Worm (Caenorhabditis elegans): ENCODE data around the gene hip-1.

The hip-1 gene

DNA sequence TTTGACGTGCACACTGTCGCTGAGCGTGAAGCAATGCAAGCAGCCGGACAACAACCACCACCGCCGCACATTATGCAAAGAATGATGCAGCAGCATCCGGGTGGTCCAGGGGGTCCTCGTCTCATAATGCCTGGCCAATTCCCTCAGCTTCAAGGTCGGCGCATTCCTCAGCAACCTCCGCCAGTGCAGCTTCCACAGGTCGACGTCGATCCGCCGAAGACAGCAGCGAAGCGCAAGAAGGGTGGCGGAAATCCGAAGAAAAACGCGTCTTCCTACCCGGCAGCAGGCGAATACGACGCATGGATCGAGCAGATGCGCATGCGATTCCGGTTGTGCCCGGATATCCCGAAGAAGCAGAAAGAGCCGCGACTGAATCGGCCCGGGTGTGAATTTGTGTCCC lies 29.1 kb upstream of the hip-1 start:
- TF ChIP-seq mls-2 (tag; optimal IDR thresholded peaks at IDR 0.05) (no peak), sem-2 (GFP tag; optimal IDR thresholded peaks at IDR 0.05) (peak; percentile 5), lin-32 (GFP tag; optimal IDR thresholded peaks at IDR 0.05) (peak; percentile 7), nhr-237 (tag; optimal IDR thresholded peaks at IDR 0.05) (no peak), hlh-1 (tag; optimal IDR thresholded peaks at IDR 0.05) (no peak), cnd-1 (tag; optimal IDR thresholded peaks at IDR 0.05) (no peak), lsy-2 (tag; optimal IDR thresholded peaks at IDR 0.05) (no peak), nhr-76 (tag; optimal IDR thresholded peaks at IDR 0.05) (no peak)

DNA sequence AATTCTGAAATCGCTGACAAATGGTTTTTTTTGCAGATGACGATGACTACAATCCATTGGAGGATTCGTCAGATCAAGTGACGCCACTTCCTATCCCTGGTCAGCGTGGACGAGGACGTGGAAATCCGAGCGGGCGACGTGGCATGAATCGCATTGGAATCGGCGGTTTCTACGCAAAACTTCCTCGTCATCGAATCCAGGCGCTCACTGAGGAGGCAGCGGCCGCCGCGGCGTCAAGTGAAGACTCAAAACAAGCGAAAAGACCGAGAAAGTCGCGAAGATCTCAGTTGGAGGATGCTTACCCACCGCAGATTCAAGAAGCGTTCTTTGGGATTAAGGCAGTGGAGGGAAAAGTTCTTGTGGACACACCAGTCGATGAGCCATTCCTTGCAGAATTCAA lies 26.2 kb upstream of the hip-1 start:
- TF ChIP-seq sptf-1 (tag; optimal IDR thresholded peaks at IDR 0.05) (no peak), ceh-43 (GFP tag; optimal IDR thresholded peaks at IDR 0.05) (no peak), sem-2 (GFP tag; optimal IDR thresholded peaks at IDR 0.05) (no peak), elt-1 (tag; optimal IDR thresholded peaks at IDR 0.05; ENCODE audit: borderline replicate concordance, insufficient read depth) (no peak), unc-39 (tag; optimal IDR thresholded peaks at IDR 0.05) (no peak), nhr-237 (tag; optimal IDR thresholded peaks at IDR 0.05) (no peak), drap-1 (GFP tag; optimal IDR thresholded peaks at IDR 0.05) (no peak), hlh-1 (tag; optimal IDR thresholded peaks at IDR 0.05) (no peak), nhr-2 (tag; optimal IDR thresholded peaks at IDR 0.05) (no peak), lin-13 (tag; optimal IDR thresholded peaks at IDR 0.05) (no peak), nhr-76 (tag; optimal IDR thresholded peaks at IDR 0.05) (no peak), lsy-2 (tag; optimal IDR thresholded peaks at IDR 0.05) (no peak), cnd-1 (tag; optimal IDR thresholded peaks at IDR 0.05) (no peak)

ce11 chrIII:13645885-13646488 lies 23.7 kb upstream of the hip-1 start:
- TF ChIP-seq drap-1 (GFP tag; optimal IDR thresholded peaks at IDR 0.05): peak; percentile 3
- TF ChIP-seq nhr-76 (tag; optimal IDR thresholded peaks at IDR 0.05): no peak

DNA sequence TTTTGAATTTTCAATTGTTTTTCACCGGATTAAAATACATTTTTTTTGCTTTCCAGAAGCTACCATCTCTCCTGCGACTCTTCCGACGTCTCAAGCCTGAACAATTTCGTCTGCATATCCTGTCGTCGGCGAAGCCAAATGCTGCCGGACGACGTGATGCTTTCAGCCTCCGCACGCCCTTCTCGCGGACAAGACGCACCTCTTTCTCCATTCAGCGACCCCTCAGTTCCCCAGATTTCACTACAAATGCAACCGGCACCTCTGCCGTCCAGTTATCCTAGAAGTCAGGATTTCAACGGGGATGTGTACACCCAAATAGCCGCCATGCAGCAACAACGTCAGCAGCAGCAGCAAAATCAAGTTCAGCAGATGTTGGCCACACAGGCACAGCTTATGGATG lies 22.0 kb upstream of the hip-1 start:
- TF ChIP-seq mep-1 (tag; optimal IDR thresholded peaks at IDR 0.05) (no peak), lsy-2 (tag; optimal IDR thresholded peaks at IDR 0.05) (no peak), elt-1 (tag; optimal IDR thresholded peaks at IDR 0.05; ENCODE audit: borderline replicate concordance, insufficient read depth) (no peak), drap-1 (GFP tag; optimal IDR thresholded peaks at IDR 0.05) (no peak), ham-2 (GFP tag; optimal IDR thresholded peaks at IDR 0.05) (no peak), hlh-1 (tag; optimal IDR thresholded peaks at IDR 0.05) (no peak), flh-1 (GFP tag; optimal IDR thresholded peaks at IDR 0.05) (no peak)

DNA sequence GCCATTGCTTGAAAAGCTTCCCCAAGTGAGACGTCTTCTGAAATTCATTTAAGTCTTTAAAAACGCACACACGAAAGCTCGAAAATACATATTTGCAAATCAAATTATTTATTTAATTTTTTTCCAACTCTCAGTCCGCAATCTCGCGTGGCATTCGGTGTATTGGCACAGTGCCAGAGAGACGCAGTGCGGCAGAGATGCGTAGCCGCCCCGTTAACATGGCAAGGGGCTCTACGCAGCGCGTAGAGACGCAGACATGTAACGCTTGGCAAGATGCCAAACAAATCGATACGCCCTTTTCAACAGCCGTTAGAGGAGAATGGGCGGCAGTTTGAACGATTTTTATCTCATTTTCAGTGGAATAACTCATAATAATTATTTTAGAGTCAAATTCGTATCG lies 21.2 kb upstream of the hip-1 start, which contains the start of the genes drr-2 and set-16:
Gene drr-2, minus strand, starts transcription at position 37 of the 400 bp plus-strand sequence.
Gene set-16, plus strand, starts transcription at position 383 of the 400 bp plus-strand sequence.
- TF ChIP-seq nhr-28 (tag; optimal IDR thresholded peaks at IDR 0.05) (peak; percentile 21), lin-32 (GFP tag; optimal IDR thresholded peaks at IDR 0.05) (peak; percentile 13), tbx-8 (GFP tag; optimal IDR thresholded peaks at IDR 0.05) (peak; percentile 70), hlh-1 (tag; optimal IDR thresholded peaks at IDR 0.05) (peak; percentile 83), nhr-12 (tag; optimal IDR thresholded peaks at IDR 0.05) (no peak), zip-8 (tag; optimal IDR thresholded peaks at IDR 0.05) (no peak), nhr-237 (tag; optimal IDR thresholded peaks at IDR 0.05) (peak; percentile 98), sem-2 (GFP tag; optimal IDR thresholded peaks at IDR 0.05) (no peak), ham-2 (GFP tag; optimal IDR thresholded peaks at IDR 0.05) (peak; percentile 66), drap-1 (GFP tag; optimal IDR thresholded peaks at IDR 0.05) (peak; percentile 77), nhr-76 (tag; optimal IDR thresholded peaks at IDR 0.05) (peak; percentile 16), ztf-11 (tag; optimal IDR thresholded peaks at IDR 0.05) (peak; percentile 87), ceh-39 (tag; optimal IDR thresholded peaks at IDR 0.05) (peak; percentile 98), blmp-1 (tag; optimal IDR thresholded peaks at IDR 0.05) (peak; percentile 48), flh-1 (GFP tag; optimal IDR thresholded peaks at IDR 0.05) (no peak), bed-3 (GFP tag; optimal IDR thresholded peaks at IDR 0.05) (peak; percentile 14), lsy-2 (tag; optimal IDR thresholded peaks at IDR 0.05) (peak; percentile 90), pha-4 (tag; optimal IDR thresholded peaks at IDR 0.05) (peak; percentile 99), sptf-1 (tag; optimal IDR thresholded peaks at IDR 0.05) (peak; percentile 89), ceh-43 (GFP tag; optimal IDR thresholded peaks at IDR 0.05) (peak; percentile 2), unc-62 (GFP tag; optimal IDR thresholded peaks at IDR 0.05) (peak; percentile 92), cnd-1 (tag; optimal IDR thresholded peaks at IDR 0.05) (peak; percentile 85), unc-39 (tag; optimal IDR thresholded peaks at IDR 0.05) (no peak), lin-13 (tag; optimal IDR thresholded peaks at IDR 0.05) (peak; percentile 98), unc-120 (tag; optimal IDR thresholded peaks at IDR 0.05; ENCODE audit: poor library complexity, severe bottlenecking) (peak; percentile 96), nhr-2 (tag; optimal IDR thresholded peaks at IDR 0.05) (peak; percentile 76), elt-1 (tag; optimal IDR thresholded peaks at IDR 0.05; ENCODE audit: borderline replicate concordance, insufficient read depth) (peak; percentile 7), mls-2 (tag; optimal IDR thresholded peaks at IDR 0.05) (peak; percentile 39), ces-1 (GFP tag; optimal IDR thresholded peaks at IDR 0.05) (peak; percentile 100), mep-1 (tag; optimal IDR thresholded peaks at IDR 0.05) (peak; percentile 98), snpc-4 (tag; optimal IDR thresholded peaks at IDR 0.05) (no peak), elt-3 (tag; optimal IDR thresholded peaks at IDR 0.05) (peak; percentile 83), mab-5 (tag; optimal IDR thresholded peaks at IDR 0.05) (peak; percentile 78), ceh-83 (GFP tag; optimal IDR thresholded peaks at IDR 0.05) (no peak), M03D4.4 (tag; optimal IDR thresholded peaks at IDR 0.05) (peak; percentile 62)
